Worm (Caenorhabditis elegans) whole organism, L4 larva: Measurements from ENCODE around the gene tmem-17.

Experiments
- ZK546.5 ChIP-seq, 2 experiments: sonication (generic microtip); optimal IDR thresholded peaks; 2 replicates each; lab custom pipeline; 2017; ENCODE audit warnings: missing biosample characterization in 2 of 2, missing genetic modification characterization in 2 of 2
- aly-2 ChIP-seq: sonication (generic microtip); optimal IDR thresholded peaks from 2 replicates; lab custom pipeline; 2018; ENCODE audit warnings: missing biosample characterization, missing genetic modification characterization
- ama-1 ChIP-seq: fragments of 150-350 bp; optimal IDR thresholded peaks from 2 replicates; lab custom pipeline; 2014; ENCODE audit warnings: inconsistent platforms, mixed read lengths
- hlh-30 ChIP-seq: sonication (generic microtip); optimal IDR thresholded peaks from 2 replicates; lab custom pipeline; 2017; ENCODE audit warnings: antibody characterized with exemption, mild to moderate bottlenecking, missing genetic modification characterization, missing compliant biosample characterization; ENCODE audit not compliant: insufficient read depth
- lin-13 ChIP-seq: fragments of 150-350 bp; optimal IDR thresholded peaks from 2 replicates; lab custom pipeline; 2014; ENCODE audit warnings: missing biosample characterization, missing genetic modification reagents, missing genetic modification characterization
- lsy-2 ChIP-seq, 2 experiments: fragments of 150-350 bp in 1 of 2; sonication (generic microtip) in 1 of 2; optimal IDR thresholded peaks; 2 replicates each; lab custom pipeline; 2014 to 2017; ENCODE audit warnings: missing biosample characterization in 2 of 2, missing genetic modification characterization in 2 of 2
- mdl-1 ChIP-seq, 2 experiments: fragments of 150-350 bp in 1 of 2; sonication (generic microtip) in 1 of 2; optimal IDR thresholded peaks; 2 replicates each; lab custom pipeline; 2014 to 2017; ENCODE audit warnings: missing biosample characterization in 2 of 2, missing genetic modification characterization in 2 of 2
- unc-130 ChIP-seq: sonication (generic microtip); optimal IDR thresholded peaks from 2 replicates; lab custom pipeline; 2016; ENCODE audit warnings: missing genetic modification reagents, missing genetic modification characterization, missing compliant biosample characterization

- TF ChIP-seq hlh-30 (no peak), lin-13 (no peak), mdl-1 (tag; optimal IDR thresholded peaks at IDR 0.05; lab: Kevin White, UChicago) (no peak), ama-1 (no peak), ZK546.5 (tag; optimal IDR thresholded peaks at IDR 0.05; lab: Kevin White, UChicago) (no peak), lsy-2 (tag; optimal IDR thresholded peaks at IDR 0.05; lab: Kevin White, UChicago) (no peak), aly-2 (tag; lab: Kevin White, UChicago) (no peak), unc-130 (GFP tag; lab: Kevin White, UChicago) (no peak)
Observed at ce11 chrIII:7083106-7083505, 13.0 kb downstream of the tmem-17 start.
